Worm (Caenorhabditis elegans): ENCODE measurements around the gene Y43F8B.12.

ce11 chrV:19510925-19511324, 42.7 kb downstream of the Y43F8B.12 start:
- TF ChIP-seq mel-28 (tag; optimal IDR thresholded peaks at IDR 0.05; ENCODE audit: borderline replicate concordance) (no peak), snpc-1.3 (tag; optimal IDR thresholded peaks at IDR 0.05; ENCODE audit: insufficient read depth) (no peak), unc-62 (GFP tag; optimal IDR thresholded peaks at IDR 0.05) (no peak), chd-7 (tag; optimal IDR thresholded peaks at IDR 0.05) (no peak), hsf-1 (GFP tag; IDR thresholded peaks at IDR 0.05) (no peak), T07F8.4 (tag; optimal IDR thresholded peaks at IDR 0.05) (no peak), ets-4 (GFP tag; optimal IDR thresholded peaks at IDR 0.05) (no peak), ceh-79 (tag; optimal IDR thresholded peaks at IDR 0.05) (no peak), die-1 (tag; optimal IDR thresholded peaks at IDR 0.05) (no peak), lin-54 (GFP tag; optimal IDR thresholded peaks at IDR 0.05) (no peak), F10E7.11 (tag; optimal IDR thresholded peaks at IDR 0.05) (no peak)
